Worm (Caenorhabditis elegans) whole organism, midembryonic: ENCODE results near the gene R144.11.

Experiments
- cog-1 ChIP-seq: sonication (generic microtip); optimal IDR thresholded peaks from 2 replicates; lab custom pipeline; 2016; ENCODE audit warnings: missing genetic modification characterization, missing compliant biosample characterization
- ztf-29 ChIP-seq: fragments of 200-800 bp; sonication (Bioruptor generic); IDR thresholded peaks from 2 replicates; pipeline ENCODE4 v1.3.6; 2022; ENCODE audit warnings: missing genetic modification reagents, missing genetic modification characterization, missing compliant biosample characterization

DNA sequence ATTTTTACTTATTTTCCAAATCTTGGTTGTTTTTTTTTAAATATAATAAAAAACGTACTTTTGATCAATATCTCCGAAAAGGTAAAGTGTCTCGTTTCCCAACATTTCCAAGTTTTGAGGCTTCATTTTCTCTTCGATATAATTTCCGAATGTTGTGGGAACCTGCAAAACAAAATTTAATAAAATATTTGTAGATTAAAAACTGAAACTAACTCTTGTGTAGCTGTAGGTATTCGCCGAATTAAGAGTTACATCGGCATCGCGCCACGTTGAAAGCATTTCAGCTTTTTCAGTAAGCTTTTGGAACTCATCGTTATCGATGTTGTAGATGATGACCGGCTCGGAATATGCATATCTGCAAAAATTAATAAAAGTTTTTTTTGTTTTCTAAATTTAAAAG is 46.2 kb downstream of the R144.11 start, which contains the start of gene vps-22:
- TF ChIP-seq ztf-29 (GFP tag; lab: Robert Waterston, UW): no peak
- TF ChIP-seq cog-1 (tag; lab: Kevin White, UChicago): no peak
